Worm (Caenorhabditis elegans) whole organism, L2 larva: Measurements from ENCODE around the gene Y39B6A.25.

ENCODE experiments used
- alr-1 ChIP-seq: fragments of 150-350 bp; optimal IDR thresholded peaks from 2 replicates; lab custom pipeline; 2014; ENCODE audit warnings: missing biosample characterization, missing genetic modification characterization
- ama-1 ChIP-seq: fragments of 150-350 bp; optimal IDR thresholded peaks from 2 replicates; lab custom pipeline; 2018; ENCODE audit warnings: inconsistent platforms
- ceh-82 ChIP-seq: fragments of 150-350 bp; optimal IDR thresholded peaks from 2 replicates; lab custom pipeline; 2014; ENCODE audit warnings: missing biosample characterization, missing genetic modification characterization
- egl-27 ChIP-seq: sonication (generic microtip); optimal IDR thresholded peaks from 3 replicates; lab custom pipeline; 2017; ENCODE audit warnings: missing biosample characterization, missing genetic modification reagents, missing genetic modification characterization
- elt-1 ChIP-seq: fragments of 150-350 bp; optimal IDR thresholded peaks from 2 replicates; lab custom pipeline; 2014; ENCODE audit warnings: missing biosample characterization, missing genetic modification characterization
- lin-39 ChIP-seq: fragments of 150-350 bp; optimal IDR thresholded peaks from 2 replicates; lab custom pipeline; 2014; ENCODE audit warnings: missing biosample characterization, missing genetic modification reagents, missing genetic modification characterization
- nhr-12 ChIP-seq: fragments of 150-350 bp; optimal IDR thresholded peaks from 2 replicates; lab custom pipeline; 2014; ENCODE audit warnings: missing biosample characterization, missing genetic modification characterization
- nhr-129 ChIP-seq: fragments of 150-350 bp; optimal IDR thresholded peaks from 2 replicates; lab custom pipeline; 2014; ENCODE audit warnings: missing biosample characterization, missing genetic modification characterization
- nhr-237 ChIP-seq: fragments of 150-350 bp; optimal IDR thresholded peaks from 2 replicates; lab custom pipeline; 2014; ENCODE audit warnings: missing biosample characterization, missing genetic modification characterization
- zag-1 ChIP-seq: fragments of 150-350 bp; optimal IDR thresholded peaks from 2 replicates; lab custom pipeline; 2014; ENCODE audit warnings: missing biosample characterization, missing genetic modification characterization
- ztf-11 ChIP-seq: sonication (generic microtip); optimal IDR thresholded peaks from 2 replicates; lab custom pipeline; 2017; ENCODE audit warnings: missing biosample characterization, missing genetic modification characterization

DNA sequence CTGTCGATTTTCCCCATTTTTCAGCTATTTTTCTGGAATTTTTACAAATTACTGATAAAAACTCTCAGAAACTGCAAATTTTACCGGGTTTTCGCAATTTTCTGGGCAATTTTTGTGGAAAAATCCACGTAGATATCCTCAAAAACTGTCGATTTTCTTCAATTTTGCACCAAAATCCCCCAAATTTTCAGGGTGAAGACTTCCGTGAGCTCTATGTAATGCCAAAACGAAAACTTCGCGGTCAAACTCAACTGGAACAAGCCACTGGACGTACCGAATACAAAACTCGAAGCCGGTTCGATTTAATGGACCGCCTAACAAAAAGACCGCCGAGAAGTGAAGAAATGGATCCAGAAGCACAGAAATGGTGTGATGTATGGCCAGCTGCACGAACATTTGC lies 44.5 kb upstream of the Y39B6A.25 start:
- no peak for TF ChIP-seq zag-1
- no peak for TF ChIP-seq nhr-237 (tag; lab: Kevin White, UChicago)
- no peak for TF ChIP-seq ceh-82 (tag; lab: Kevin White, UChicago)
- TF ChIP-seq ama-1 (lab: Kevin White, UChicago) = no peak
- TF ChIP-seq lin-39 (tag; lab: Kevin White, UChicago) = no peak
- TF ChIP-seq nhr-129 (tag; lab: Kevin White, UChicago) = no peak
- no peak for TF ChIP-seq elt-1
- no peak for TF ChIP-seq alr-1
- TF ChIP-seq nhr-12 = no peak
- no peak for TF ChIP-seq ztf-11 (tag; lab: Kevin White, UChicago)
- no peak for TF ChIP-seq egl-27
